Fruit fly (Drosophila melanogaster) whole organism, embryonic: Measurements from ENCODE around the gene neur.

Experiments used
- CG11723 ChIP-seq: fragments of 200-800 bp; sonication (Bioruptor generic); optimal IDR thresholded peaks from 2 replicates; lab custom pipeline; 2017; ENCODE audit warnings: missing biosample characterization, mild to moderate bottlenecking, missing genetic modification characterization
- CG1233 ChIP-seq: fragments of 200-800 bp; sonication (Bioruptor generic); optimal IDR thresholded peaks from 4 replicates; lab custom pipeline; 2018; ENCODE audit warnings: missing biosample characterization, mild to moderate bottlenecking, missing genetic modification characterization
- CG16813 ChIP-seq: fragments of 200-800 bp; sonication (Bioruptor generic); IDR thresholded peaks from 3 replicates; pipeline ENCODE4 v1.3.6; 2022; ENCODE audit warnings: missing biosample characterization, missing genetic modification characterization; ENCODE audit not compliant: partially characterized antibody
- CG17361 ChIP-seq: fragments of 200-800 bp; sonication (Bioruptor generic); IDR thresholded peaks from 3 replicates; pipeline ENCODE4 v1.3.6; 2022; ENCODE audit warnings: missing biosample characterization, missing genetic modification characterization
- CG2129 ChIP-seq: fragments of 200-800 bp; sonication (Bioruptor generic); IDR thresholded peaks from 2 replicates; pipeline ENCODE4 v1.3.6; 2022; ENCODE audit warnings: missing biosample characterization, missing genetic modification characterization; ENCODE audit not compliant: partially characterized antibody
- CG2875 ChIP-seq: fragments of 200-800 bp; sonication (Bioruptor generic); optimal IDR thresholded peaks from 2 replicates; lab custom pipeline; 2017; ENCODE audit warnings: missing biosample characterization, mild to moderate bottlenecking, missing genetic modification characterization, missing genetic modification reagents
- CG33557 ChIP-seq: fragments of 200-800 bp; sonication (Bioruptor generic); optimal IDR thresholded peaks from 2 replicates; lab custom pipeline; 2019; ENCODE audit warnings: missing biosample characterization, mild to moderate bottlenecking, missing genetic modification characterization, moderate library complexity
- CG4854 ChIP-seq: fragments of 200-800 bp; sonication (Bioruptor generic); optimal IDR thresholded peaks from 2 replicates; lab custom pipeline; 2016; ENCODE audit warnings: missing biosample characterization, missing genetic modification characterization, inconsistent platforms
- CG6254 ChIP-seq: fragments of 200-800 bp; sonication (Bioruptor generic); optimal IDR thresholded peaks from 3 replicates; lab custom pipeline; 2017; ENCODE audit warnings: mild to moderate bottlenecking, missing biosample characterization, missing genetic modification reagents, missing genetic modification characterization
- CG7271 ChIP-seq: fragments of 200-800 bp; sonication (Bioruptor generic); optimal IDR thresholded peaks from 2 replicates; lab custom pipeline; 2018; ENCODE audit warnings: missing biosample characterization, mild to moderate bottlenecking, missing genetic modification characterization, moderate library complexity
- CG7556 ChIP-seq: fragments of 200-800 bp; sonication (Bioruptor generic); optimal IDR thresholded peaks from 2 replicates; lab custom pipeline; 2017; ENCODE audit warnings: missing biosample characterization, mild to moderate bottlenecking, missing genetic modification characterization
- CG7987 ChIP-seq: fragments of 200-800 bp; sonication (Bioruptor generic); optimal IDR thresholded peaks from 2 replicates; lab custom pipeline; 2018; ENCODE audit warnings: missing biosample characterization, mild to moderate bottlenecking, missing genetic modification characterization, moderate library complexity
- CG8290 ChIP-seq, 3 experiments: fragments of 200-800 bp; sonication (Bioruptor generic); optimal IDR thresholded peaks; 2 replicates each; lab custom pipeline; 2016 to 2019; ENCODE audit warnings: missing biosample characterization in 3 of 3, missing genetic modification characterization in 3 of 3, mild to moderate bottlenecking in 2 of 3, moderate library complexity in 1 of 3
- CG8924 ChIP-seq: fragments of 200-800 bp; optimal IDR thresholded peaks from 3 replicates; lab custom pipeline; 2019; ENCODE audit warnings: missing biosample characterization, mild to moderate bottlenecking, missing genetic modification characterization, moderate library complexity
- CG9817 ChIP-seq: fragments of 200-800 bp; sonication (Bioruptor generic); optimal IDR thresholded peaks from 2 replicates; lab custom pipeline; 2018; ENCODE audit warnings: missing biosample characterization, mild to moderate bottlenecking, missing genetic modification characterization, moderate library complexity
- Deaf1 ChIP-seq: fragments of 200-800 bp; optimal IDR thresholded peaks from 3 replicates; lab custom pipeline; 2019; ENCODE audit warnings: missing biosample characterization, mild to moderate bottlenecking, missing genetic modification characterization, moderate library complexity
- Doc3 ChIP-seq: fragments of 200-800 bp; sonication (Bioruptor generic); IDR thresholded peaks from 3 replicates; pipeline ENCODE4 v1.3.6; 2022; ENCODE audit warnings: missing biosample characterization, missing genetic modification characterization; ENCODE audit not compliant: partially characterized antibody
- Eip74EF ChIP-seq, 2 experiments: fragments of 200-800 bp in 1 of 2; fragments of >200 bp in 1 of 2; sonication (Bioruptor generic) in 1 of 2; optimal IDR thresholded peaks; 2 replicates each; lab custom pipeline; 2017 to 2019; ENCODE audit warnings: missing biosample characterization in 2 of 2, missing genetic modification characterization in 2 of 2, mild to moderate bottlenecking in 1 of 2, moderate library complexity in 1 of 2
- Ets65A ChIP-seq: fragments of 200-800 bp; sonication (Bioruptor generic); peaks from one replicate; lab custom pipeline; 2016; ENCODE audit warnings: missing biosample characterization, missing genetic modification characterization
- Gug ChIP-seq: fragments of 200-800 bp; sonication (Bioruptor generic); IDR thresholded peaks from 4 replicates; pipeline ENCODE4 v1.3.6; 2022; ENCODE audit warnings: missing biosample characterization, missing genetic modification characterization
- H15 ChIP-seq: fragments of 200-800 bp; sonication (Bioruptor generic); IDR thresholded peaks from 3 replicates; pipeline ENCODE4 v1.3.6; 2022; ENCODE audit warnings: missing biosample characterization, missing genetic modification characterization
- Hand ChIP-seq: fragments of 200-800 bp; sonication (Bioruptor generic); optimal IDR thresholded peaks from 2 replicates; lab custom pipeline; 2017; ENCODE audit warnings: mild to moderate bottlenecking, missing biosample characterization, missing genetic modification reagents, missing genetic modification characterization
- Nf-YC ChIP-seq: fragments of 200-800 bp; optimal IDR thresholded peaks from 3 replicates; lab custom pipeline; 2019; ENCODE audit warnings: missing biosample characterization, mild to moderate bottlenecking, missing genetic modification characterization, moderate library complexity
- Poxn ChIP-seq: fragments of 200-800 bp; sonication (Bioruptor generic); IDR thresholded peaks from 2 replicates; pipeline ENCODE4 v1.3.6; 2022; ENCODE audit warnings: missing biosample characterization, missing genetic modification characterization
- Sox102F ChIP-seq: fragments of 200-800 bp; sonication (Bioruptor generic); optimal IDR thresholded peaks from 2 replicates; lab custom pipeline; 2018; ENCODE audit warnings: missing biosample characterization, mild to moderate bottlenecking, missing genetic modification characterization, moderate library complexity
- Ssrp ChIP-seq: fragments of 200-800 bp; sonication (Bioruptor generic); optimal IDR thresholded peaks from 2 replicates; lab custom pipeline; 2018; ENCODE audit warnings: missing biosample characterization, mild to moderate bottlenecking, missing genetic modification characterization, moderate library complexity
- Xrp1 ChIP-seq: fragments of 200-800 bp; sonication (Bioruptor generic); IDR thresholded peaks from 2 replicates; pipeline ENCODE4 v1.3.6; 2022; ENCODE audit warnings: missing biosample characterization, missing genetic modification characterization
- corto ChIP-seq: fragments of 200-800 bp; sonication (Bioruptor generic); optimal IDR thresholded peaks from 2 replicates; lab custom pipeline; 2016; ENCODE audit warnings: missing biosample characterization, mild to moderate bottlenecking, missing genetic modification characterization, moderate library complexity
- croc ChIP-seq: fragments of 200-800 bp; sonication (Bioruptor generic); conservative IDR thresholded peaks from 3 replicates; pipeline ENCODE4 v1.3.6; 2022; ENCODE audit warnings: missing biosample characterization, missing genetic modification characterization
- dimm ChIP-seq: fragments of 200-800 bp; sonication (Bioruptor generic); IDR thresholded peaks from 2 replicates; pipeline ENCODE4 v1.3.6; 2022; ENCODE audit warnings: missing biosample characterization, missing genetic modification characterization
- dm ChIP-seq: fragments of 200-800 bp; sonication (Bioruptor generic); optimal IDR thresholded peaks from 3 replicates; lab custom pipeline; 2016; ENCODE audit warnings: missing biosample characterization, missing genetic modification characterization
- ewg ChIP-seq: fragments of 200-800 bp; sonication (Bioruptor generic); optimal IDR thresholded peaks from 3 replicates; lab custom pipeline; 2017; ENCODE audit warnings: mild to moderate bottlenecking, missing biosample characterization, missing genetic modification reagents, missing genetic modification characterization
- gcm ChIP-seq: fragments of 200-800 bp; sonication (Bioruptor generic); optimal IDR thresholded peaks from 2 replicates; lab custom pipeline; 2019; ENCODE audit warnings: missing biosample characterization, mild to moderate bottlenecking, missing genetic modification characterization, moderate library complexity
- gem ChIP-seq: fragments of 200-800 bp; sonication (Bioruptor generic); optimal IDR thresholded peaks from 2 replicates; lab custom pipeline; 2019; ENCODE audit warnings: missing biosample characterization, mild to moderate bottlenecking, missing genetic modification characterization, moderate library complexity
- gro ChIP-seq: fragments of 200-800 bp; sonication (Bioruptor generic); optimal IDR thresholded peaks from 2 replicates; lab custom pipeline; 2016; ENCODE audit warnings: missing biosample characterization, missing genetic modification characterization
- lilli ChIP-seq: fragments of 200-800 bp; sonication (Bioruptor generic); optimal IDR thresholded peaks from 3 replicates; lab custom pipeline; 2016; ENCODE audit warnings: missing biosample characterization, missing genetic modification characterization
- mirr ChIP-seq: fragments of 200-800 bp; sonication (Bioruptor generic); optimal IDR thresholded peaks from 3 replicates; lab custom pipeline; 2018; ENCODE audit warnings: missing biosample characterization, mild to moderate bottlenecking, missing genetic modification characterization
- nerfin-2 ChIP-seq: fragments of 200-800 bp; sonication (Bioruptor generic); IDR thresholded peaks from 2 replicates; pipeline ENCODE4 v1.3.6; 2022; ENCODE audit warnings: missing biosample characterization, missing genetic modification characterization; ENCODE audit not compliant: partially characterized antibody
- pan ChIP-seq, 4 experiments: fragments of >200 bp in 3 of 4; fragments of 200-800 bp in 1 of 4; sonication (Bioruptor generic) in 1 of 4; optimal IDR thresholded peaks in 3 of 4; IDR thresholded peaks in 1 of 4; 2 replicates each; pipeline versions ENCODE4 v1.3.6 to Lab custom; 2017 to 2022; ENCODE audit warnings: missing biosample characterization in 2 of 4, missing genetic modification characterization in 2 of 4, mixed read lengths in 1 of 4
- pho ChIP-seq: fragments of 200-800 bp; sonication (Bioruptor generic); optimal IDR thresholded peaks from 2 replicates; lab custom pipeline; 2016; ENCODE audit warnings: missing biosample characterization, missing genetic modification characterization
- run ChIP-seq: fragments of 200-800 bp; sonication (Bioruptor generic); optimal IDR thresholded peaks from 3 replicates; lab custom pipeline; 2018; ENCODE audit warnings: missing biosample characterization, mild to moderate bottlenecking, missing genetic modification characterization
- salm ChIP-seq: fragments of 200-800 bp; sonication (Bioruptor generic); optimal IDR thresholded peaks from 2 replicates; lab custom pipeline; 2018; ENCODE audit warnings: missing biosample characterization, mild to moderate bottlenecking, missing genetic modification characterization
- sug ChIP-seq: fragments of 200-800 bp; optimal IDR thresholded peaks from 2 replicates; lab custom pipeline; 2019; ENCODE audit warnings: missing biosample characterization, mild to moderate bottlenecking, missing genetic modification characterization, moderate library complexity
- twi ChIP-seq: fragments of 200-800 bp; optimal IDR thresholded peaks from 2 replicates; lab custom pipeline; 2019; ENCODE audit warnings: missing biosample characterization, mild to moderate bottlenecking, missing genetic modification characterization, moderate library complexity
- vvl ChIP-seq: fragments of 200-800 bp; sonication (Bioruptor generic); IDR thresholded peaks from 2 replicates; pipeline ENCODE4 v1.3.6; 2022; ENCODE audit warnings: missing biosample characterization, missing genetic modification characterization
- zfh2 ChIP-seq: fragments of 200-800 bp; sonication (Bioruptor generic); optimal IDR thresholded peaks from 2 replicates; lab custom pipeline; 2016; ENCODE audit warnings: missing biosample characterization, missing genetic modification characterization

Gene neur

DNA sequence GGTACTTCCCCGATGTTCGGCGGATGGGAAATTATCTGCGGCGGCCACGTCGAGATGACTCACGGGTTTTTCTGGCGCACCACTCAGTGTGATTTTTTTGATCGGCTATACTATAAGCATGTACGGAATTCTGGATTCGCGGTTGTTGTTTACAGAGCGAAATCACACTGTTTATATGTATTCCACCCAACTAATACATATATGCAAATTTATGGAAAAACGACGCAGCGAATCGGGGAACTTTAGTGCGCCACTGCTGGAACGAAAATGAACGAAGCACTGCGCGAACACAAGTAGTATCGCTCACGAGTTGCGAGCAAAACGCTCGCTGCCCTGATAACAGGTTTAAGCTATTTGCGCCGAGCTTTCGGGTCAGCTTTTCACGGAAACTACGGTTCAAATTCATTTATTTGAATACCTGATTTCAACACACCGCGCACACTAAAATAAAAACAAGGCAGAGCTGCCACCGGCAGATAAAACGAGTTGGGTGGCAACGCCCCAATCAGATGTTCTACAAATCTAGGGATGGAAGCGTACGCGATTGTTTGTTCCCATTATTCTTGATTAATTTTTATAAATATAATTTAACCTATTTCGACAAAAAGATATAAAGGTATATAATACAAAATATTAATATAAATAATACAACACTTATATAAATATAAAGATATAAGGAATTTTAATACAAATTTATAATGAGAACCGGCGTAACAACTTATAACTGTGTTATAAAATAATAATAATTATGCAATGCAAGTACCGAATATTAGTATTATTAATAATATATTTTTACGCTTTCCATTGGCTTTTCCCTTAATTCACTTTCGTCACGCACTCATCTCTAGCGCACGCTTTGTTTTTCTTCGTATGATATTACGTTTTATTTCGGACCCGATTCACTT is 8.5 kb upstream of the neur start, which contains the start of gene Rel (continued):
- TF ChIP-seq Ssrp (peak; percentile 75), nerfin-2 (no peak), Nf-YC (tag; lab: Kevin White, UChicago) (peak; percentile 73), dimm (GFP tag; lab: Robert Waterston, UW) (no peak), pan (optimal IDR thresholded peaks at IDR 0.05; lab: Kevin White, UChicago) (no peak), pan (GFP tag; optimal IDR thresholded peaks at IDR 0.05 in 1 of 2, IDR thresholded peaks at IDR 0.05 in 1 of 2) (no peak), CG7987 (GFP tag; lab: Kevin White, UChicago) (peak; percentile 31), Eip74EF (GFP tag; optimal IDR thresholded peaks at IDR 0.05; lab: Kevin White, UChicago) (peak in 1 of 2 experiments; percentile 24), Sox102F (GFP tag; lab: Kevin White, UChicago) (peak; percentile 77), Ets65A (peak; percentile 83), CG8924 (tag; lab: Kevin White, UChicago) (peak; percentile 87), pho (GFP tag; lab: Kevin White, UChicago) (peak; percentile 24), CG4854 (GFP tag; lab: Kevin White, UChicago) (no peak), corto (peak; percentile 39), CG2875 (GFP tag; lab: Kevin White, UChicago) (peak; percentile 11), CG8290 (GFP tag; optimal IDR thresholded peaks at IDR 0.05; lab: Kevin White, UChicago) (peak; percentile 39), CG8290 (tag; optimal IDR thresholded peaks at IDR 0.05; lab: Kevin White, UChicago) (peak in 1 of 2 experiments; percentile 68), sug (tag; lab: Kevin White, UChicago) (peak; percentile 78), CG7556 (GFP tag; lab: Kevin White, UChicago) (peak; percentile 73), CG1233 (GFP tag; lab: Kevin White, UChicago) (peak; percentile 42), Doc3 (GFP tag; lab: Robert Waterston, UW) (no peak), gro (GFP tag; lab: Kevin White, UChicago) (peak; percentile 83), CG17361 (GFP tag; lab: Robert Waterston, UW) (no peak), CG7271 (tag; lab: Kevin White, UChicago) (peak; percentile 64), croc (GFP tag; lab: Robert Waterston, UW) (peak; percentile 48; the same call in 1 of the 3 replicates), zfh2 (GFP tag; lab: Kevin White, UChicago) (peak; percentile 30), CG2129 (GFP tag; lab: Robert Waterston, UW) (no peak), Deaf1 (peak; percentile 98), Hand (GFP tag; lab: Kevin White, UChicago) (peak; percentile 8), dm (peak; percentile 8), CG33557 (peak; percentile 79), Gug (GFP tag; lab: Robert Waterston, UW) (no peak; the same call in 3 of the 4 replicates), run (tag; lab: Kevin White, UChicago) (peak; percentile 9), CG6254 (GFP tag; lab: Kevin White, UChicago) (peak; percentile 47), twi (tag; lab: Kevin White, UChicago) (peak; percentile 66), gcm (GFP tag; lab: Kevin White, UChicago) (peak; percentile 64), gem (tag; lab: Kevin White, UChicago) (peak; percentile 89), ewg (GFP tag; lab: Kevin White, UChicago) (peak; percentile 49), Poxn (GFP tag; lab: Robert Waterston, UW) (no peak), salm (peak; percentile 54), H15 (GFP tag; lab: Robert Waterston, UW) (no peak), lilli (GFP tag; lab: Kevin White, UChicago) (peak; percentile 55), CG11723 (GFP tag; lab: Kevin White, UChicago) (peak; percentile 27), CG9817 (tag; lab: Kevin White, UChicago) (peak; percentile 51), vvl (GFP tag; lab: Robert Waterston, UW) (no peak), Xrp1 (GFP tag; lab: Robert Waterston, UW) (no peak), CG16813 (GFP tag; lab: Robert Waterston, UW) (no peak), mirr (GFP tag; lab: Kevin White, UChicago) (peak; percentile 94)
